Worm (Caenorhabditis elegans) whole organism, midembryonic: ENCODE results near the gene syp-2.

ENCODE experiments used
- T22C8.4 ChIP-seq: fragments of 200-800 bp; sonication (Bioruptor generic); IDR thresholded peaks from 2 replicates; pipeline ENCODE4 v1.3.6; 2022; ENCODE audit warnings: missing genetic modification characterization, missing compliant biosample characterization
- cog-1 ChIP-seq: sonication (generic microtip); optimal IDR thresholded peaks from 2 replicates; lab custom pipeline; 2016; ENCODE audit warnings: missing genetic modification characterization, missing compliant biosample characterization
- flt-1 ChIP-seq: fragments of 200-800 bp; sonication (Bioruptor generic); IDR thresholded peaks from 2 replicates; pipeline ENCODE4 v1.3.6; 2022; ENCODE audit warnings: missing genetic modification characterization, missing compliant biosample characterization
- klf-2 ChIP-seq: fragments of 200-800 bp; sonication (Bioruptor generic); conservative IDR thresholded peaks from 2 replicates; pipeline ENCODE4 v1.3.6; 2022; ENCODE audit warnings: missing genetic modification reagents, missing genetic modification characterization, missing compliant biosample characterization
- med-1 ChIP-seq: sonication (generic microtip); optimal IDR thresholded peaks from 2 replicates; lab custom pipeline; 2017; ENCODE audit warnings: missing genetic modification characterization, mild to moderate bottlenecking, missing compliant biosample characterization, antibody characterized with exemption, missing genetic modification reagents; ENCODE audit not compliant: insufficient read depth
- ref-1 ChIP-seq: fragments of 200-800 bp; sonication (Bioruptor generic); conservative IDR thresholded peaks from 2 replicates; pipeline ENCODE4 v1.3.6; 2022; ENCODE audit warnings: missing genetic modification reagents, missing genetic modification characterization, missing compliant biosample characterization
- tab-1 ChIP-seq: fragments of 200-800 bp; sonication (Bioruptor generic); IDR thresholded peaks from 2 replicates; pipeline ENCODE4 v1.3.6; 2022; ENCODE audit warnings: missing genetic modification characterization, missing compliant biosample characterization
- ztf-23 ChIP-seq: fragments of 200-800 bp; sonication (Bioruptor generic); IDR thresholded peaks from 2 replicates; pipeline ENCODE4 v1.3.6; 2022; ENCODE audit warnings: missing genetic modification reagents, missing genetic modification characterization, missing compliant biosample characterization
- ztf-29 ChIP-seq: fragments of 200-800 bp; sonication (Bioruptor generic); IDR thresholded peaks from 2 replicates; pipeline ENCODE4 v1.3.6; 2022; ENCODE audit warnings: missing genetic modification reagents, missing genetic modification characterization, missing compliant biosample characterization

Gene syp-2

ce11 chrV:5533755-5534154, 2.5 kb upstream of the syp-2 start, which contains the start of gene grl-1:
Gene grl-1 (minus strand): TSS chrV:5533855.
- TF ChIP-seq cog-1 (tag; lab: Kevin White, UChicago) (no peak), tab-1 (GFP tag; lab: Robert Waterston, UW) (no peak), ref-1 (GFP tag; lab: Robert Waterston, UW) (no peak), klf-2 (GFP tag; lab: Robert Waterston, UW) (no peak), ztf-23 (GFP tag; lab: Robert Waterston, UW) (no peak), med-1 (no peak), T22C8.4 (no peak), ztf-29 (no peak)

ce11 chrV:5535774-5536173, 513 bp upstream of the syp-2 start, which contains the start of gene C24G6.8:
Gene C24G6.8 (minus strand): TSS chrV:5535874.
- TF ChIP-seq tab-1 (GFP tag; lab: Robert Waterston, UW) (no peak), ztf-23 (GFP tag; lab: Robert Waterston, UW) (no peak), flt-1 (GFP tag; lab: Robert Waterston, UW) (no peak), ztf-29 (no peak), cog-1 (tag; lab: Kevin White, UChicago) (no peak), med-1 (no peak), T22C8.4 (no peak), ref-1 (GFP tag; lab: Robert Waterston, UW) (no peak), klf-2 (GFP tag; lab: Robert Waterston, UW) (no peak)

- TF ChIP-seq med-1 (no peak), ref-1 (GFP tag; lab: Robert Waterston, UW) (no peak), T22C8.4 (no peak), cog-1 (tag; lab: Kevin White, UChicago) (no peak), ztf-23 (GFP tag; lab: Robert Waterston, UW) (no peak), tab-1 (GFP tag; lab: Robert Waterston, UW) (no peak), flt-1 (GFP tag; lab: Robert Waterston, UW) (no peak), klf-2 (GFP tag; lab: Robert Waterston, UW) (no peak), ztf-29 (no peak)
Measured at ce11 chrV:5538500-5538899, 2.2 kb downstream of the syp-2 start, which contains the start of gene cft-1. Gene cft-1 (plus strand): TSS chrV:5538800.

- TF ChIP-seq cog-1 (tag; lab: Kevin White, UChicago) (no peak), flt-1 (GFP tag; lab: Robert Waterston, UW) (no peak), med-1 (no peak), klf-2 (GFP tag; lab: Robert Waterston, UW) (no peak), ztf-23 (GFP tag; lab: Robert Waterston, UW) (no peak), tab-1 (GFP tag; lab: Robert Waterston, UW) (no peak), T22C8.4 (no peak), ztf-29 (no peak), ref-1 (GFP tag; lab: Robert Waterston, UW) (no peak)
Measured at ce11 chrV:5548051-5548450, 11.8 kb downstream of the syp-2 start, which contains the start of gene ugt-48. Gene ugt-48 (minus strand): TSS chrV:5548062.

- TF ChIP-seq ztf-23 (GFP tag; lab: Robert Waterston, UW): no peak
- no peak for TF ChIP-seq med-1
- TF ChIP-seq ztf-29: no peak
- no peak for TF ChIP-seq flt-1 (GFP tag; lab: Robert Waterston, UW)
- TF ChIP-seq tab-1 (GFP tag; lab: Robert Waterston, UW): no peak
- TF ChIP-seq T22C8.4: no peak
- no peak for TF ChIP-seq klf-2 (GFP tag; lab: Robert Waterston, UW)
Measured at ce11 chrV:5548497-5548896, 12.2 kb downstream of the syp-2 start.

- no peak for TF ChIP-seq T22C8.4
- no peak for TF ChIP-seq klf-2 (GFP tag; lab: Robert Waterston, UW)
- TF ChIP-seq ref-1 (GFP tag; lab: Robert Waterston, UW): no peak
- TF ChIP-seq tab-1 (GFP tag; lab: Robert Waterston, UW): no peak
- TF ChIP-seq ztf-23 (GFP tag; lab: Robert Waterston, UW): no peak
- TF ChIP-seq flt-1 (GFP tag; lab: Robert Waterston, UW): no peak
- TF ChIP-seq med-1: no peak
- TF ChIP-seq cog-1 (tag; lab: Kevin White, UChicago): no peak
Measured at ce11 chrV:5558590-5558989, 22.3 kb downstream of the syp-2 start, which contains the start of gene glb-5. Gene glb-5 (plus strand): TSS chrV:5558890.

- no peak for TF ChIP-seq ztf-29
- no peak for TF ChIP-seq klf-2 (GFP tag; lab: Robert Waterston, UW)
- no peak for TF ChIP-seq ztf-23 (GFP tag; lab: Robert Waterston, UW)
- TF ChIP-seq cog-1 (tag; lab: Kevin White, UChicago): no peak
- no peak for TF ChIP-seq tab-1 (GFP tag; lab: Robert Waterston, UW)
- no peak for TF ChIP-seq flt-1 (GFP tag; lab: Robert Waterston, UW)
- no peak for TF ChIP-seq med-1
- no peak for TF ChIP-seq ref-1 (GFP tag; lab: Robert Waterston, UW)
- TF ChIP-seq T22C8.4: no peak
Measured at ce11 chrV:5559882-5560281, 23.6 kb downstream of the syp-2 start.

ce11 chrV:5567119-5567518, 30.8 kb downstream of the syp-2 start, which contains the start of gene C18C4.7:
Gene C18C4.7 (minus strand): TSS chrV:5567219.
- TF ChIP-seq ref-1 (GFP tag; lab: Robert Waterston, UW) (no peak), ztf-23 (GFP tag; lab: Robert Waterston, UW) (no peak), flt-1 (GFP tag; lab: Robert Waterston, UW) (no peak), ztf-29 (no peak), cog-1 (tag; lab: Kevin White, UChicago) (no peak), med-1 (no peak), T22C8.4 (no peak), tab-1 (GFP tag; lab: Robert Waterston, UW) (no peak), klf-2 (GFP tag; lab: Robert Waterston, UW) (no peak)

- TF ChIP-seq T22C8.4 (no peak), med-1 (no peak), ztf-23 (GFP tag; lab: Robert Waterston, UW) (no peak), klf-2 (GFP tag; lab: Robert Waterston, UW) (no peak), ref-1 (GFP tag; lab: Robert Waterston, UW) (no peak), cog-1 (tag; lab: Kevin White, UChicago) (no peak), flt-1 (GFP tag; lab: Robert Waterston, UW) (no peak), ztf-29 (no peak), tab-1 (GFP tag; lab: Robert Waterston, UW) (no peak)
Measured at ce11 chrV:5570433-5570832, 34.1 kb downstream of the syp-2 start, which contains the start of gene glb-6. Gene glb-6 (minus strand): TSS chrV:5570533.

- no peak for TF ChIP-seq ref-1 (GFP tag; lab: Robert Waterston, UW)
- TF ChIP-seq cog-1 (tag; lab: Kevin White, UChicago): no peak
- no peak for TF ChIP-seq tab-1 (GFP tag; lab: Robert Waterston, UW)
- no peak for TF ChIP-seq klf-2 (GFP tag; lab: Robert Waterston, UW)
- no peak for TF ChIP-seq T22C8.4
- no peak for TF ChIP-seq flt-1 (GFP tag; lab: Robert Waterston, UW)
- TF ChIP-seq ztf-23 (GFP tag; lab: Robert Waterston, UW): no peak
- TF ChIP-seq ztf-29: no peak
- TF ChIP-seq med-1: no peak
Measured at ce11 chrV:5571691-5572090, 35.4 kb downstream of the syp-2 start.
